Fruit fly (Drosophila melanogaster) whole organism, embryonic: ENCODE measurements around the gene CG32551.

Experiments
- Atf-2 ChIP-seq: fragments of 200-800 bp; sonication (Bioruptor generic); optimal IDR thresholded peaks from 2 replicates; lab custom pipeline; 2016; ENCODE audit warnings: missing biosample characterization, missing genetic modification characterization
- CG10321 ChIP-seq: fragments of 200-800 bp; sonication (Bioruptor generic); IDR thresholded peaks from 2 replicates; pipeline ENCODE4 v1.3.6; 2022; ENCODE audit warnings: missing biosample characterization, missing genetic modification characterization
- CG11696 ChIP-seq: fragments of 200-800 bp; sonication (Bioruptor generic); IDR thresholded peaks from 2 replicates; pipeline ENCODE4 v1.3.6; 2022; ENCODE audit warnings: missing biosample characterization, missing genetic modification characterization
- CG12104 ChIP-seq: fragments of 200-800 bp; sonication (Bioruptor generic); optimal IDR thresholded peaks from 3 replicates; lab custom pipeline; 2016; ENCODE audit warnings: missing biosample characterization, missing genetic modification characterization
- CG12391 ChIP-seq: fragments of 200-800 bp; sonication (Bioruptor generic); optimal IDR thresholded peaks from 3 replicates; lab custom pipeline; 2018; ENCODE audit warnings: missing biosample characterization, mild to moderate bottlenecking, missing genetic modification characterization, moderate library complexity
- CG14050 ChIP-seq: fragments of 200-800 bp; sonication (Bioruptor generic); IDR thresholded peaks from 3 replicates; pipeline ENCODE4 v1.3.6; 2022; ENCODE audit warnings: missing biosample characterization, missing genetic modification characterization
- CG14710 ChIP-seq: fragments of 200-800 bp; sonication (Bioruptor generic); optimal IDR thresholded peaks from 3 replicates; lab custom pipeline; 2019; ENCODE audit warnings: missing biosample characterization, mild to moderate bottlenecking, missing genetic modification characterization, moderate library complexity
- CG15011 ChIP-seq: fragments of 200-800 bp; sonication (Bioruptor generic); optimal IDR thresholded peaks from 3 replicates; lab custom pipeline; 2018; ENCODE audit warnings: missing biosample characterization, mild to moderate bottlenecking, missing genetic modification characterization
- CG15514 ChIP-seq: fragments of 200-800 bp; sonication (Bioruptor generic); optimal IDR thresholded peaks from 3 replicates; lab custom pipeline; 2017; ENCODE audit warnings: missing biosample characterization, missing genetic modification characterization, mild to moderate bottlenecking, moderate library complexity, missing genetic modification reagents
- CG16779 ChIP-seq: fragments of 200-800 bp; sonication (Bioruptor generic); IDR thresholded peaks from 2 replicates; pipeline ENCODE4 v1.3.6; 2022; ENCODE audit warnings: missing biosample characterization, missing genetic modification characterization
- CG17829 ChIP-seq: fragments of 200-800 bp; optimal IDR thresholded peaks from 2 replicates; lab custom pipeline; 2019; ENCODE audit warnings: missing biosample characterization, mild to moderate bottlenecking, missing genetic modification characterization, moderate library complexity
- CG1792 ChIP-seq: fragments of 200-800 bp; sonication (Bioruptor generic); optimal IDR thresholded peaks from 2 replicates; lab custom pipeline; 2016; ENCODE audit warnings: missing biosample characterization, missing genetic modification characterization
- CG18011 ChIP-seq: fragments of 200-800 bp; sonication (Bioruptor generic); optimal IDR thresholded peaks from 2 replicates; lab custom pipeline; 2017; ENCODE audit warnings: missing biosample characterization, missing genetic modification characterization, mild to moderate bottlenecking, moderate library complexity, missing genotype
- CG18262 ChIP-seq: fragments of 200-800 bp; optimal IDR thresholded peaks from 3 replicates; lab custom pipeline; 2019; ENCODE audit warnings: missing biosample characterization, mild to moderate bottlenecking, missing genetic modification characterization, moderate library complexity
- CG32767 ChIP-seq: fragments of 200-800 bp; sonication (Bioruptor generic); IDR thresholded peaks from 2 replicates; pipeline ENCODE4 v1.3.6; 2022; ENCODE audit warnings: missing biosample characterization, missing genetic modification characterization
- CG3838 ChIP-seq: fragments of 200-800 bp; sonication (Bioruptor generic); optimal IDR thresholded peaks from 3 replicates; lab custom pipeline; 2016; ENCODE audit warnings: missing biosample characterization, missing genetic modification characterization
- CG4360 ChIP-seq: fragments of 200-800 bp; sonication (Bioruptor generic); IDR thresholded peaks from 2 replicates; pipeline ENCODE4 v1.3.6; 2022; ENCODE audit warnings: missing biosample characterization, missing genetic modification characterization
- CG4424 ChIP-seq: fragments of 200-800 bp; sonication (Bioruptor generic); optimal IDR thresholded peaks from 3 replicates; lab custom pipeline; 2016; ENCODE audit warnings: missing biosample characterization, missing genetic modification characterization
- CG6175 ChIP-seq: fragments of 200-800 bp; sonication (Bioruptor generic); IDR thresholded peaks from 3 replicates; pipeline ENCODE4 v1.3.6; 2022; ENCODE audit warnings: missing biosample characterization, missing genetic modification characterization
- CG6683 ChIP-seq: fragments of 200-800 bp; sonication (Bioruptor generic); optimal IDR thresholded peaks from 2 replicates; lab custom pipeline; 2017; ENCODE audit warnings: missing biosample characterization, mild to moderate bottlenecking, missing genetic modification characterization, missing genetic modification reagents
- CG6791 ChIP-seq: fragments of 200-800 bp; sonication (Bioruptor generic); IDR thresholded peaks from 3 replicates; pipeline ENCODE4 v1.3.6; 2022; ENCODE audit warnings: missing biosample characterization, missing genetic modification characterization; ENCODE audit not compliant: partially characterized antibody
- CG7357 ChIP-seq: fragments of 200-800 bp; sonication (Bioruptor generic); IDR thresholded peaks from 3 replicates; pipeline ENCODE4 v1.3.6; 2022; ENCODE audit warnings: missing biosample characterization, missing genetic modification characterization
- CG7987 ChIP-seq: fragments of 200-800 bp; sonication (Bioruptor generic); optimal IDR thresholded peaks from 2 replicates; lab custom pipeline; 2018; ENCODE audit warnings: missing biosample characterization, mild to moderate bottlenecking, missing genetic modification characterization, moderate library complexity
- CG8478 ChIP-seq: fragments of >200 bp; optimal IDR thresholded peaks from 2 replicates; lab custom pipeline; 2018
- CG9215 ChIP-seq: fragments of 200-800 bp; sonication (Bioruptor generic); IDR thresholded peaks from 2 replicates; pipeline ENCODE4 v1.3.6; 2022; ENCODE audit warnings: missing biosample characterization, missing genetic modification characterization
- CG9609 ChIP-seq: fragments of 200-800 bp; sonication (Bioruptor generic); optimal IDR thresholded peaks from 3 replicates; lab custom pipeline; 2016; ENCODE audit warnings: missing biosample characterization, missing genetic modification characterization
- D19A ChIP-seq: fragments of 200-800 bp; optimal IDR thresholded peaks from 3 replicates; lab custom pipeline; 2019; ENCODE audit warnings: missing biosample characterization, mild to moderate bottlenecking, missing genetic modification characterization, moderate library complexity
- Fer1 ChIP-seq: fragments of 200-800 bp; sonication (Bioruptor generic); optimal IDR thresholded peaks from 2 replicates; lab custom pipeline; 2017; ENCODE audit warnings: missing biosample characterization, mild to moderate bottlenecking, missing genetic modification characterization
- H15 ChIP-seq: fragments of 200-800 bp; sonication (Bioruptor generic); IDR thresholded peaks from 3 replicates; pipeline ENCODE4 v1.3.6; 2022; ENCODE audit warnings: missing biosample characterization, missing genetic modification characterization
- Hr51 ChIP-seq, 2 experiments: fragments of 200-800 bp; sonication (Bioruptor generic); optimal IDR thresholded peaks; 2 replicates in 1 of 2; 3 replicates in 1 of 2; lab custom pipeline; 2016 to 2018; ENCODE audit warnings: missing biosample characterization in 2 of 2, missing genetic modification characterization in 2 of 2, mild to moderate bottlenecking in 1 of 2, moderate library complexity in 1 of 2
- Taf1 ChIP-seq: fragments of 200-800 bp; sonication (Bioruptor generic); IDR thresholded peaks from 2 replicates; pipeline ENCODE4 v1.3.6; 2022; ENCODE audit warnings: missing biosample characterization, missing genetic modification characterization
- Xbp1 ChIP-seq: fragments of 200-800 bp; sonication (Bioruptor generic); optimal IDR thresholded peaks from 3 replicates; lab custom pipeline; 2016; ENCODE audit warnings: missing biosample characterization, mild to moderate bottlenecking, missing genetic modification characterization
- ash1 ChIP-seq: fragments of 200-800 bp; sonication (Bioruptor generic); optimal IDR thresholded peaks from 2 replicates; lab custom pipeline; 2018; ENCODE audit warnings: missing biosample characterization, mild to moderate bottlenecking, missing genetic modification characterization
- chn ChIP-seq: fragments of 200-800 bp; sonication (Bioruptor generic); optimal IDR thresholded peaks from 2 replicates; lab custom pipeline; 2016; ENCODE audit warnings: missing biosample characterization, missing genetic modification characterization
- crp ChIP-seq, 2 experiments: fragments of 200-800 bp; sonication (Bioruptor generic); optimal IDR thresholded peaks; 2 replicates in 1 of 2; 3 replicates in 1 of 2; lab custom pipeline; 2017; ENCODE audit warnings: missing biosample characterization in 2 of 2, missing genetic modification characterization in 2 of 2, mild to moderate bottlenecking in 1 of 2, moderate library complexity in 1 of 2
- da ChIP-seq: fragments of 200-800 bp; sonication (Bioruptor generic); optimal IDR thresholded peaks from 2 replicates; lab custom pipeline; 2016; ENCODE audit warnings: missing biosample characterization, missing genetic modification characterization
- dmrt99B ChIP-seq: fragments of 200-800 bp; sonication (Bioruptor generic); optimal IDR thresholded peaks from 2 replicates; lab custom pipeline; 2018; ENCODE audit warnings: missing biosample characterization, mild to moderate bottlenecking, missing genetic modification characterization, moderate library complexity
- dpn ChIP-seq, 2 experiments: fragments of 200-800 bp; sonication (Bioruptor generic); optimal IDR thresholded peaks; 3 replicates each; lab custom pipeline; 2016; ENCODE audit warnings: missing biosample characterization in 2 of 2, missing genetic modification characterization in 2 of 2
- exex ChIP-seq: fragments of 200-800 bp; sonication (Bioruptor generic); optimal IDR thresholded peaks from 4 replicates; lab custom pipeline; 2018; ENCODE audit warnings: missing biosample characterization, mild to moderate bottlenecking, missing genetic modification characterization, moderate library complexity
- fd96Cb ChIP-seq: fragments of 200-800 bp; sonication (Bioruptor generic); optimal IDR thresholded peaks from 2 replicates; lab custom pipeline; 2018; ENCODE audit warnings: missing biosample characterization, mild to moderate bottlenecking, missing genetic modification characterization, moderate library complexity
- gcm ChIP-seq: fragments of 200-800 bp; sonication (Bioruptor generic); optimal IDR thresholded peaks from 2 replicates; lab custom pipeline; 2019; ENCODE audit warnings: missing biosample characterization, mild to moderate bottlenecking, missing genetic modification characterization, moderate library complexity
- jumu ChIP-seq: fragments of 200-800 bp; sonication (Bioruptor generic); optimal IDR thresholded peaks from 3 replicates; lab custom pipeline; 2016; ENCODE audit warnings: missing biosample characterization, missing genetic modification characterization
- nau ChIP-seq: fragments of 200-800 bp; sonication (Bioruptor generic); optimal IDR thresholded peaks from 3 replicates; lab custom pipeline; 2017; ENCODE audit warnings: missing biosample characterization, mild to moderate bottlenecking, missing genetic modification characterization, missing genetic modification reagents
- pfk ChIP-seq: fragments of 200-800 bp; sonication (Bioruptor generic); optimal IDR thresholded peaks from 2 replicates; lab custom pipeline; 2018; ENCODE audit warnings: missing biosample characterization, mild to moderate bottlenecking, missing genetic modification characterization, moderate library complexity
- pita ChIP-seq: fragments of 200-800 bp; sonication (Bioruptor generic); optimal IDR thresholded peaks from 2 replicates; lab custom pipeline; 2017; ENCODE audit warnings: missing biosample characterization, mild to moderate bottlenecking, missing genetic modification characterization
- psq ChIP-seq: fragments of 200-800 bp; sonication (Bioruptor generic); optimal IDR thresholded peaks from 2 replicates; lab custom pipeline; 2017; ENCODE audit warnings: missing biosample characterization, missing genetic modification characterization
- seq ChIP-seq: fragments of 200-800 bp; sonication (Bioruptor generic); IDR thresholded peaks from 2 replicates; pipeline ENCODE4 v1.3.6; 2022; ENCODE audit warnings: missing biosample characterization, missing genetic modification characterization
- sob ChIP-seq: fragments of 200-800 bp; sonication (Bioruptor generic); IDR thresholded peaks from 2 replicates; pipeline ENCODE4 v1.3.6; 2022; ENCODE audit warnings: missing biosample characterization, missing genetic modification characterization
- unc-4 ChIP-seq: fragments of 200-800 bp; sonication (Bioruptor generic); IDR thresholded peaks from 2 replicates; pipeline ENCODE4 v1.3.6; 2022; ENCODE audit warnings: missing biosample characterization, missing genetic modification characterization; ENCODE audit not compliant: partially characterized antibody
- wdn ChIP-seq: fragments of 200-800 bp; sonication (Bioruptor generic); IDR thresholded peaks from 2 replicates; pipeline ENCODE4 v1.3.6; 2022; ENCODE audit warnings: missing biosample characterization, missing genetic modification characterization
- z ChIP-seq: fragments of 200-800 bp; sonication (Bioruptor generic); IDR thresholded peaks from 3 replicates; pipeline ENCODE4 v1.3.6; 2022; ENCODE audit warnings: missing biosample characterization, missing genetic modification characterization

Gene CG32551

DNA sequence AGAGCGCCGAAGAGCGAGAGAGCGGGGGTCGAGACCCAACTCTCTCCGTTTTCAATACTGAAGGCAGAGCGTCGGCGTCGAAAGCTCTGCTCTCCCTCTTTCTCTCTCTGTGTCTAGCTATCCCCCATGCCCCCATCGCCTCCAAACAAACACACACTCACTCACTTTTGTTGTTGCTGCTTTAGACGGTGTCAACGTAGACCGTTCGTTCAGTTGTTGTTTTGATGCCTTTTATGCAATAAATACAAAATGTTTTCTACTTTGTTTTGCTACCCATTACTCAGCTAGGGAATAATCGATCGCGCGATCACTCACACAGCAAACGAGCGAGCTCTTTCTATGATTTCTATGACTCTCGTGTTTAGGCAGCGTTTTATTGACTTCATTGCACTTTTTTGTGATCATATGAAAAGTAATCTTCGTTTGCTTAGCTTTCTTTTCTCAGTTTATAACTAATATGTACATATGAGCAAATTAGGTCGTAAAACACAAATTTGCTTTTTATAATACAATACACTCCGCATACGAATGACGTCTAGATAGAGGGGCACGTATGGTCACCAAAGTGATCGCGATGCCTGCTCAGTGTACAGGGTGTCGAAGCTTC, 33.9 kb upstream of the CG32551 start (continued):
- TF ChIP-seq CG10321 (GFP tag; lab: Robert Waterston, UW) (no peak), pita (GFP tag; lab: Kevin White, UChicago) (no peak), CG3838 (no peak), nau (GFP tag; lab: Kevin White, UChicago) (no peak), CG9609 (peak; percentile 42), CG9215 (GFP tag; lab: Robert Waterston, UW) (no peak), wdn (GFP tag; lab: Robert Waterston, UW) (no peak), unc-4 (GFP tag; lab: Robert Waterston, UW) (no peak), ash1 (GFP tag; lab: Kevin White, UChicago) (no peak), Atf-2 (GFP tag; lab: Kevin White, UChicago) (no peak), CG4424 (no peak), seq (peak; percentile 18; the same call in 1 of the 2 replicates), chn (no peak), CG18262 (tag; lab: Kevin White, UChicago) (peak; percentile 33), CG32767 (GFP tag; lab: Robert Waterston, UW) (no peak), pfk (GFP tag; lab: Kevin White, UChicago) (no peak), CG14050 (GFP tag; lab: Robert Waterston, UW) (no peak), CG12391 (tag; lab: Kevin White, UChicago) (no peak), H15 (GFP tag; lab: Robert Waterston, UW) (no peak), jumu (GFP tag; lab: Kevin White, UChicago) (no peak), z (peak; percentile 5; the same call in 1 of the 3 replicates), D19A (no peak), CG18011 (no peak), Taf1 (no peak), Hr51 (GFP tag; optimal IDR thresholded peaks at IDR 0.05; lab: Kevin White, UChicago) (peak in 1 of 2 experiments; percentile 49), CG16779 (no peak), CG17829 (tag; lab: Kevin White, UChicago) (no peak), CG12104 (GFP tag; lab: Kevin White, UChicago) (no peak), gcm (GFP tag; lab: Kevin White, UChicago) (no peak), dmrt99B (tag; lab: Kevin White, UChicago) (peak; percentile 57), exex (tag; lab: Kevin White, UChicago) (no peak), CG15011 (GFP tag; lab: Kevin White, UChicago) (no peak), CG8478 (lab: Kevin White, UChicago) (no peak), CG14710 (peak; percentile 20), dpn (GFP tag; optimal IDR thresholded peaks at IDR 0.05; lab: Kevin White, UChicago) (peak in 1 of 2 experiments; percentile 34), Fer1 (GFP tag; lab: Kevin White, UChicago) (no peak), Xbp1 (peak; percentile 13), fd96Cb (tag; lab: Kevin White, UChicago) (peak; percentile 10), CG15514 (GFP tag; lab: Kevin White, UChicago) (no peak), da (GFP tag; lab: Kevin White, UChicago) (no peak), CG4360 (0 out of 2 replicates have a peak, but pooled peaks have one; percentile 29), sob (GFP tag; lab: Robert Waterston, UW) (no peak), CG6175 (no peak), CG6683 (no peak), CG7987 (no peak), CG6791 (GFP tag; lab: Robert Waterston, UW) (no peak), CG11696 (GFP tag; lab: Robert Waterston, UW) (no peak), CG7357 (GFP tag; lab: Robert Waterston, UW) (no peak), CG1792 (peak; percentile 12), psq (no peak), crp (GFP tag; optimal IDR thresholded peaks at IDR 0.05; lab: Kevin White, UChicago) (no peak)
